Worm (Caenorhabditis elegans) whole organism, L4/young adult: ENCODE results near the gene srm-6.

ENCODE experiments used
- dao-5 ChIP-seq: sonication (generic microtip); optimal IDR thresholded peaks from 2 replicates; lab custom pipeline; 2016; ENCODE audit warnings: missing genotype, missing genetic modification characterization, moderate library complexity, missing compliant biosample characterization
- him-1 ChIP-seq: sonication (generic microtip); optimal IDR thresholded peaks from 2 replicates; lab custom pipeline; 2016; ENCODE audit warnings: missing genotype, missing genetic modification reagents, missing genetic modification characterization, missing compliant biosample characterization

DNA sequence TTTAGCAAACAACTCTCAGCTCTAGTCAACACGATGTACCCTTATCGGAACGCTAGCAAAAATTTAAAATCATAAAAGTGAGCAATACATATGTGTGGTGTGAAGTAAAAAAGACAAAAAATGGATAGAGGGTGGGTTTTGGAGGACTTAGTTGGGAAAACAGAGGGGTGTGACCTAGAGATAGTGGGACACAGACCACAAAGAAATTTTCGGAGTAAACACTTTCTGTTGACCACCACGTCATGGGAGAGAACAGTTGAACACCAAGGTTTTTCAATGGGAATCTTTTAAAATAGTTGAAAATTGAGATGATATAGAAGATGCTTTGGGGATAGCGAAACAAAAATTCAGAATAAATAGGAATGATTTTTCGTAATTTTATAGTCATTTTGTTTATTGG is 19.6 kb upstream of the srm-6 start:
- TF ChIP-seq dao-5 (no peak), him-1 (tag; lab: Kevin White, UChicago) (no peak)
